Fruit fly (Drosophila melanogaster): ENCODE data around the gene CG10026.

Gene CG10026

DNA sequence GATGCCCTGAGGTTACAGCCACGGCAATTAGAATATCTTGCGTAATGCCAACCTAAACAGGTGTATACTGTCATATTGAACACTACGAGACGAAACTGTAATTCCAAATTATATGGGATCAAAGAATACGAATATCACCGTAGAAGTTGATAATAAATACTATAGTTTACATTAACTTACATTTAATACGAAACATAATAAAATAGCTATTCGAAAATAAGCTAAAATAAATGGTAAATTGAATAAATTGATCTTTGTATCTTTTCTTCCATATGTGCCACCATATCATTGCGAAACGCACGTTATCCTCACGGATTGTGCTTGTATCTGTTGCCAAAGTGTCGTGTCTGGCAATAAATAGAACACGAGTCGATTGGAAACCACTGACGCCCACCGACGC, 38.2 kb upstream of the CG10026 start:
- TF ChIP-seq CG7101 (tag; optimal IDR thresholded peaks at IDR 0.05) (peak; percentile 39), kay (GFP tag; ENCODE audit: borderline replicate concordance) (no peak), CG7045 (GFP tag; optimal IDR thresholded peaks at IDR 0.05) (peak; percentile 53), Clk (GFP tag; optimal IDR thresholded peaks at IDR 0.05) (no peak), Crg-1 (GFP tag; optimal IDR thresholded peaks at IDR 0.05) (no peak), toe (GFP tag; optimal IDR thresholded peaks at IDR 0.05) (peak; percentile 17), CG1620 (GFP tag; optimal IDR thresholded peaks at IDR 0.05) (no peak), Mnt (GFP tag; optimal IDR thresholded peaks at IDR 0.05) (no peak), Hr96 (GFP tag; optimal IDR thresholded peaks at IDR 0.05) (no peak), cnc (optimal IDR thresholded peaks at IDR 0.05) (no peak), CG11617 (GFP tag; optimal IDR thresholded peaks at IDR 0.05) (no peak), CG14711 (tag; optimal IDR thresholded peaks at IDR 0.05) (peak; percentile 34), tj (GFP tag; optimal IDR thresholded peaks at IDR 0.05) (no peak), cic (GFP tag; optimal IDR thresholded peaks at IDR 0.05) (no peak), pad (GFP tag; optimal IDR thresholded peaks at IDR 0.05) (no peak), CG12768 (GFP tag; optimal IDR thresholded peaks at IDR 0.05) (peak; percentile 51), CG5204 (GFP tag; optimal IDR thresholded peaks at IDR 0.05) (peak; percentile 51), ovo (GFP tag; optimal IDR thresholded peaks at IDR 0.05) (no peak), bab1 (GFP tag; optimal IDR thresholded peaks at IDR 0.05) (no peak), CG33017 (tag; optimal IDR thresholded peaks at IDR 0.05) (peak; percentile 54)

DNA sequence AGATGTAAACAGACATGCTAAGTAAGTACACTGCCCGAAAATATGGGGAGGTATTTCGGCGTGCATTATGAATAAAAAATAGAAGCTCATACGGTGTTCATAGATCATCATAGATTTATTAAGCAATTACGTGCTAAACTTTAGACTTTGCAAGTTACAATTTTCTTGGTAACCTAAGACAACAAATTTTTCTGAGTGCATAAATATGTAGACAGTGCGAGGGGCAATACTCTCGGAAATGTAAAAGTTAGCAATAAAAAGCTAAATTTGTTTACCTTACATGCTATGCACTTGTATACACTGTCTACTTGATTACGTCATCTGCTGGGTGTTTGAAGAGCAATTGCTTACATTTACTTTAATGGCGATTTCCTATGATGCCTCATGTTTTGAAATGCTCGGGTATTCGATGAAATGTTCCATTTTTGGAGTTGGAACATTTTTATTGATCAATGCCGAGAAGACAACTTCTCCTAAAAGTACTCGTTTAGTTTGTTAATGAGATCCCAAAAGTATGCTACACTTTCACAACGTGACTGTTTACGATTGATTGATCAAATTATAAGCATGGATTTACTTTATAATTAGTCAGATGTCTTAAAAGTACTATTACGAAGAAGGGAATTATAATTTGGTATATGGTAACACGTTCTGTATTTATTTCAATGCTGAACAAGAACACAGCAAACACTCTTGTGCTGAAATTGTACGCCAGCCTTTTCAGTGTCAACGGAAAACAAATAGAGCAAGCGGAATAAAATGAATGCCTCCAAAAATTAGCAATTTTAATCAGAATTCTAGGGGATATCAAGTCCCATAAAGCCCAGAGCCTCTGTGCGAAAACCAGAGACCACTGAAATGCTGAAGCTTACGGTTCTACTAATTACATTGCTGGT, 37.2 kb upstream of the CG10026 start, which contains the start of gene Lectin-galC1:
Gene Lectin-galC1, plus strand, starts transcription at position 846 of the 896 bp plus-strand sequence.
- TF ChIP-seq kay (GFP tag; ENCODE audit: borderline replicate concordance), result peak; percentile 62
- TF ChIP-seq CG11617 (GFP tag; optimal IDR thresholded peaks at IDR 0.05), result peak; percentile 61
- peak; percentile 81 for TF ChIP-seq CG14711 (tag; optimal IDR thresholded peaks at IDR 0.05)
- TF ChIP-seq CG7101 (tag; optimal IDR thresholded peaks at IDR 0.05), result peak; percentile 68
- peak; percentile 86 for TF ChIP-seq CG5204 (GFP tag; optimal IDR thresholded peaks at IDR 0.05)
- TF ChIP-seq CG33017 (tag; optimal IDR thresholded peaks at IDR 0.05), result peak; percentile 87
- peak; percentile 36 for TF ChIP-seq Mnt (GFP tag; optimal IDR thresholded peaks at IDR 0.05)
- TF ChIP-seq Hr96 (GFP tag; optimal IDR thresholded peaks at IDR 0.05), result peak; percentile 79
- TF ChIP-seq Clk (GFP tag; optimal IDR thresholded peaks at IDR 0.05), result peak; percentile 81
- peak; percentile 84 for TF ChIP-seq CG7045 (GFP tag; optimal IDR thresholded peaks at IDR 0.05)
- no peak for TF ChIP-seq bab1 (GFP tag; optimal IDR thresholded peaks at IDR 0.05)
- peak; percentile 65 for TF ChIP-seq cic (GFP tag; optimal IDR thresholded peaks at IDR 0.05)
- TF ChIP-seq CG12768 (GFP tag; optimal IDR thresholded peaks at IDR 0.05), result peak; percentile 78
- TF ChIP-seq cnc (optimal IDR thresholded peaks at IDR 0.05), result no peak
- TF ChIP-seq CG1620 (GFP tag; optimal IDR thresholded peaks at IDR 0.05), result peak; percentile 59
- peak; percentile 65 for TF ChIP-seq Crg-1 (GFP tag; optimal IDR thresholded peaks at IDR 0.05)
- TF ChIP-seq pad (GFP tag; optimal IDR thresholded peaks at IDR 0.05), result peak; percentile 54
- TF ChIP-seq toe (GFP tag; optimal IDR thresholded peaks at IDR 0.05), result peak; percentile 87
- peak; percentile 80 for TF ChIP-seq tj (GFP tag; optimal IDR thresholded peaks at IDR 0.05)
- TF ChIP-seq ovo (GFP tag; optimal IDR thresholded peaks at IDR 0.05), result no peak

DNA sequence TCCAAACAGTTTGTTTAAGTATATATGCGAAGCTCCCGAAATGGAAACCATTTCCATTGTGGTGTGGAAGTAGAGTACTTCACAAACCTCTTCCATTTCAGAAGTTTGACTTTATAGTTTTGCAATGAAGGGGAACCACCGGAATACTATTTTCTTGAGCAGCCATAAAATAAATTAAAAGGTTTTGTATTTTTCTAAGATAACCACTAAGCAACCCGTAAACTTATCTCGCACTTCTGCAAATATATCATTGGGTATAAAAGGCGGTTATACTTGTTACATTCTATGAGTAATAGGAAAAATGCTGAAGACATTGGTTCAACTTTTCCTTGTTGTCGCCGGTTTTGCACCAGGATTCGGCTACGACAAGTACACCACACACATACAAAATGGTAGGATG, 36.0 kb upstream of the CG10026 start, which contains the start of gene lectin-37Da:
Gene lectin-37Da, plus strand, starts transcription at position 301 of the 400 bp plus-strand sequence.
- TF ChIP-seq CG14711 (tag; optimal IDR thresholded peaks at IDR 0.05), result no peak
- no peak for TF ChIP-seq toe (GFP tag; optimal IDR thresholded peaks at IDR 0.05)
- TF ChIP-seq kay (GFP tag; ENCODE audit: borderline replicate concordance), result no peak
- no peak for TF ChIP-seq CG7101 (tag; optimal IDR thresholded peaks at IDR 0.05)
- no peak for TF ChIP-seq bab1 (GFP tag; optimal IDR thresholded peaks at IDR 0.05)
- TF ChIP-seq Crg-1 (GFP tag; optimal IDR thresholded peaks at IDR 0.05), result no peak
- no peak for TF ChIP-seq CG12768 (GFP tag; optimal IDR thresholded peaks at IDR 0.05)
- TF ChIP-seq CG1620 (GFP tag; optimal IDR thresholded peaks at IDR 0.05), result no peak
- TF ChIP-seq tj (GFP tag; optimal IDR thresholded peaks at IDR 0.05), result no peak
- no peak for TF ChIP-seq ovo (GFP tag; optimal IDR thresholded peaks at IDR 0.05)
- no peak for TF ChIP-seq pad (GFP tag; optimal IDR thresholded peaks at IDR 0.05)
- no peak for TF ChIP-seq cic (GFP tag; optimal IDR thresholded peaks at IDR 0.05)
- no peak for TF ChIP-seq Hr96 (GFP tag; optimal IDR thresholded peaks at IDR 0.05)
- no peak for TF ChIP-seq CG5204 (GFP tag; optimal IDR thresholded peaks at IDR 0.05)
- no peak for TF ChIP-seq CG11617 (GFP tag; optimal IDR thresholded peaks at IDR 0.05)

DNA sequence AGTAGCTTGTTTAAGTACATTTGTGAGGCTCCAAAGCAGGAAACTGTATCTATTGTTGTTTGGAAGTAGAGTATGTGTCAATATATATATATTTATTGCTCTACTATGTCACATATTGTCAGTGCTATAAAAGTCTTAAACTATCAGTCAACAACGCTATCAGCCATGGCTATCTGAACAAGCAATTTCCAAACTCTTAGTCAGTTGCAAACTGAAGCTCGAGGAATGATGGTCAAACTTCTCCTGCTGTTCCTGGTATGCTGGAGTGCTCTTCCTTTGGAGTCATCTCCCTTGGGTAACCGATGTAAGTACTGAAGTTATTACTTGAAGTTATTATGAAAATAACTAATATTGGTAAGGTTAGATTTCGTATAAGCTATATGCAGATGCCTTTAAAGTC, 35.2 kb upstream of the CG10026 start, which contains the start of gene lectin-37Db:
Gene lectin-37Db, plus strand, starts transcription at position 204 of the 400 bp plus-strand sequence.
- TF ChIP-seq CG12768 (GFP tag; optimal IDR thresholded peaks at IDR 0.05) (peak; percentile 23), Clk (GFP tag; optimal IDR thresholded peaks at IDR 0.05) (no peak), CG33017 (tag; optimal IDR thresholded peaks at IDR 0.05) (peak; percentile 22), ovo (GFP tag; optimal IDR thresholded peaks at IDR 0.05) (no peak), CG1620 (GFP tag; optimal IDR thresholded peaks at IDR 0.05) (no peak), CG5204 (GFP tag; optimal IDR thresholded peaks at IDR 0.05) (no peak), tj (GFP tag; optimal IDR thresholded peaks at IDR 0.05) (no peak), kay (GFP tag; ENCODE audit: borderline replicate concordance) (no peak), CG14711 (tag; optimal IDR thresholded peaks at IDR 0.05) (no peak), CG7045 (GFP tag; optimal IDR thresholded peaks at IDR 0.05) (no peak), Mnt (GFP tag; optimal IDR thresholded peaks at IDR 0.05) (peak; percentile 1), cnc (optimal IDR thresholded peaks at IDR 0.05) (no peak), toe (GFP tag; optimal IDR thresholded peaks at IDR 0.05) (no peak), cic (GFP tag; optimal IDR thresholded peaks at IDR 0.05) (peak; percentile 53), CG11617 (GFP tag; optimal IDR thresholded peaks at IDR 0.05) (no peak)

DNA sequence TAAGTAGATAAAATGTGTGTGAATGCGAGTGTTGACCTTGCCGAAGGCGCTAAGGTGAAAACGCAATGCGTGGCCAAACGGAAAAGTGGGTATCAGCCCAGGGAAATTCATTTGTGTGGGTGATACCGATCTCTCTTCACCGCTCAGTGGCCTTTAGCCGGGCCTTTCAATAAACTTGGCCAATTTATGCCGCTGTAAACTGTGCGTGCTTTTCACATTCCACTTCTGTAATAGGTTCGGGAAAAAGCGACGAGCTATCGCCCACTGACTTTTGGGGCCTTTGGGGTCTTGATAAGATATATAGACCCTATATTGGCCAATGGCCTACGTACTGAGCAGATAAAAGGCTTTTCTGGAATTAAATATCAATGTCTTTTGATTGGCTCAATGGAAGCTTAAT, 32.5 kb upstream of the CG10026 start:
- TF ChIP-seq Hr96 (GFP tag; optimal IDR thresholded peaks at IDR 0.05) (no peak), cic (GFP tag; optimal IDR thresholded peaks at IDR 0.05) (peak; percentile 38), toe (GFP tag; optimal IDR thresholded peaks at IDR 0.05) (no peak), cnc (optimal IDR thresholded peaks at IDR 0.05) (no peak), tj (GFP tag; optimal IDR thresholded peaks at IDR 0.05) (no peak), CG33017 (tag; optimal IDR thresholded peaks at IDR 0.05) (no peak), Mnt (GFP tag; optimal IDR thresholded peaks at IDR 0.05) (no peak)

Data from whole organism, adult.